Fruit fly (Drosophila melanogaster): Measurements from ENCODE around the gene CG14626.

The CG14626 gene

DNA sequence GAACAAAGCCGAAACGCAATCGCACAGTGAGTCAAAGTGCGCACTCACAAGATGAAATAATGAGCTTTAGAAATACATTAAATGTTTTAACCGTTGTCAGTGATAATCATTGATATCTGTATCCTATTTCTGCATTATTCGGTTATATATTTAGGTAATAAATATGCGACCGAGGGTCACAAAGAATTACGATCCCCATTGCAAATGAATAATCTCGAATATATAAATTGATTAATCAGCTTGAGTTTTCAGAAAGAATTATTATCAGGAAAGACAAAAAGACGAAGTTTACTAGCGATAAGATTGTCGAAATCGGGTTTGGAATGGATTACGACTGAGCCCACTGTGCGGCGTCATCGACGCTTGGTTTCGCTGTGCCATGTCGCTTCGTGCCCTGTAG, 13.6 kb upstream of the CG14626 start (continued):
- peak; percentile 79 for TF ChIP-seq CG18599 (GFP tag; optimal IDR thresholded peaks at IDR 0.05)
- TF ChIP-seq Sry-β (GFP tag; optimal IDR thresholded peaks at IDR 0.05), result no peak
- no peak for TF ChIP-seq wdn (GFP tag; IDR thresholded peaks at IDR 0.05)
- TF ChIP-seq Opbp (GFP tag; IDR thresholded peaks at IDR 0.05; ENCODE audit: partially characterized antibody), result no peak
- no peak for TF ChIP-seq CG34224 (GFP tag; IDR thresholded peaks at IDR 0.05; ENCODE audit: partially characterized antibody)
- TF ChIP-seq Eip74EF (GFP tag; optimal IDR thresholded peaks at IDR 0.05), result peak in 1 of 2 experiments; percentile 31
- no peak for TF ChIP-seq CG2116 (GFP tag; optimal IDR thresholded peaks at IDR 0.05)
- peak; percentile 48 for TF ChIP-seq CG18476 (GFP tag; optimal IDR thresholded peaks at IDR 0.05)
- peak; percentile 65 for TF ChIP-seq CG7556 (GFP tag; optimal IDR thresholded peaks at IDR 0.05)
- no peak for TF ChIP-seq slou (GFP tag; optimal IDR thresholded peaks at IDR 0.05)
- TF ChIP-seq CG10462 (GFP tag; optimal IDR thresholded peaks at IDR 0.05), result no peak
- TF ChIP-seq CG4404 (GFP tag; IDR thresholded peaks at IDR 0.05), result no peak
- TF ChIP-seq Six4 (GFP tag; optimal IDR thresholded peaks at IDR 0.05), result no peak
- no peak for TF ChIP-seq pum (GFP tag; optimal IDR thresholded peaks at IDR 0.05)
- TF ChIP-seq CG15601 (tag; optimal IDR thresholded peaks at IDR 0.05), result no peak
- TF ChIP-seq CG30020 (tag; optimal IDR thresholded peaks at IDR 0.05), result no peak
- TF ChIP-seq CG12942 (GFP tag; optimal IDR thresholded peaks at IDR 0.05), result peak; percentile 10
- TF ChIP-seq CG8944 (GFP tag; optimal IDR thresholded peaks at IDR 0.05), result no peak
- no peak for TF ChIP-seq inv (GFP tag; IDR thresholded peaks at IDR 0.05; ENCODE audit: partially characterized antibody)
- peak; percentile 46 for TF ChIP-seq caup (GFP tag; optimal IDR thresholded peaks at IDR 0.05; ENCODE audit: severe bottlenecking)
- no peak for TF ChIP-seq mld (GFP tag; IDR thresholded peaks at IDR 0.05; ENCODE audit: partially characterized antibody)
- TF ChIP-seq HHEX (GFP tag; optimal IDR thresholded peaks at IDR 0.05), result peak; percentile 56
- peak; percentile 2 for TF ChIP-seq crc (GFP tag; optimal IDR thresholded peaks at IDR 0.05)
- no peak for TF ChIP-seq pfk (GFP tag; optimal IDR thresholded peaks at IDR 0.05)
- TF ChIP-seq crp (GFP tag; optimal IDR thresholded peaks at IDR 0.05), result no peak
- TF ChIP-seq CG10147 (GFP tag; optimal IDR thresholded peaks at IDR 0.05), result peak; percentile 34
- TF ChIP-seq CG10321 (GFP tag; IDR thresholded peaks at IDR 0.05), result no peak
- TF ChIP-seq Fer1 (GFP tag; optimal IDR thresholded peaks at IDR 0.05), result peak; percentile 68
- no peak for TF ChIP-seq CG3995 (GFP tag; optimal IDR thresholded peaks at IDR 0.05)
- TF ChIP-seq CoRest (tag; optimal IDR thresholded peaks at IDR 0.05), result peak; percentile 65
- no peak for TF ChIP-seq CG11247 (GFP tag; IDR thresholded peaks at IDR 0.05)
- TF ChIP-seq grn (GFP tag; optimal IDR thresholded peaks at IDR 0.05), result no peak
- no peak for TF ChIP-seq CG31388 (GFP tag; optimal IDR thresholded peaks at IDR 0.05)
- no peak for TF ChIP-seq pnt (GFP tag; optimal IDR thresholded peaks at IDR 0.05)
- no peak for TF ChIP-seq gcm (GFP tag; optimal IDR thresholded peaks at IDR 0.05)
- no peak for TF ChIP-seq CG7928 (GFP tag; optimal IDR thresholded peaks at IDR 0.05)
- TF ChIP-seq Lhr (GFP tag; optimal IDR thresholded peaks at IDR 0.05), result no peak
- peak; percentile 7 for TF ChIP-seq Usf (GFP tag; optimal IDR thresholded peaks at IDR 0.05)
- TF ChIP-seq CG17612 (GFP tag; IDR thresholded peaks at IDR 0.05), result no peak
- TF ChIP-seq slp2 (GFP tag; optimal IDR thresholded peaks at IDR 0.05), result peak; percentile 7
- TF ChIP-seq p53 (GFP tag; optimal IDR thresholded peaks at IDR 0.05), result no peak
- no peak for TF ChIP-seq CG16863 (GFP tag; optimal IDR thresholded peaks at IDR 0.05)
- peak; percentile 21 for TF ChIP-seq tap (tag; optimal IDR thresholded peaks at IDR 0.05)
- no peak for TF ChIP-seq shn (GFP tag; optimal IDR thresholded peaks at IDR 0.05)
- TF ChIP-seq grau (tag; optimal IDR thresholded peaks at IDR 0.05), result peak; percentile 68
- no peak for TF ChIP-seq chn (GFP tag; optimal IDR thresholded peaks at IDR 0.05)
- no peak for TF ChIP-seq dan (GFP tag; IDR thresholded peaks at IDR 0.05)
- TF ChIP-seq ab (GFP tag; optimal IDR thresholded peaks at IDR 0.05), result no peak
- no peak for TF ChIP-seq Abd-B (GFP tag; optimal IDR thresholded peaks at IDR 0.05)
- no peak for TF ChIP-seq pros (GFP tag; optimal IDR thresholded peaks at IDR 0.05)
- no peak for TF ChIP-seq Ravus (GFP tag; IDR thresholded peaks at IDR 0.05)

Data from whole organism, embryonic.